Worm (Caenorhabditis elegans): Measurements from ENCODE around the gene chup-1.

DNA sequence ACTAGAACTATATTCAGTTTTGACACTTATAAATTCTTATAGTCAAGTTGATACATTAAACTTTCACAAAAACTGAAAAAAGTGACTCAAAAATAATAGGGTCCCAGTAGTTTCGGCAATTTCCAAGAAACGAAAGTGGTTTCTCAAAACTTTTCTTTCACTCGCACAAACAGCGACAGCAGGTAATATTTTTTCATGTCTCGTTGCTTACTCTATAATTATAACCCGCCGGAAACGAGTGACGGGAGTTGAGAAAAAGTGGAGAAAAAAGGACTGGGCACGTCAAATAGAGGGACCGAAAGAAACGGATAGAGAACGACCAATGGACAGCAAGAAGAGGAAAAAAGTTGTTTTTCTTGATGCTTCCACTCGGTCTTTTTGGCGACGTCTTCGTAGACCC, 8.0 kb downstream of the chup-1 start:
- TF ChIP-seq nhr-6 (tag; optimal IDR thresholded peaks at IDR 0.05) = no peak
- no peak for TF ChIP-seq nhr-77 (tag; optimal IDR thresholded peaks at IDR 0.05)
- TF ChIP-seq aly-2 (tag; optimal IDR thresholded peaks at IDR 0.05) = no peak
- no peak for TF ChIP-seq ama-1 (optimal IDR thresholded peaks at IDR 0.05)
- TF ChIP-seq C34F6.9 (tag; optimal IDR thresholded peaks at IDR 0.05) = no peak

Data from whole organism, L2 larva.